Worm (Caenorhabditis elegans): ENCODE data around the gene K03H1.11.

- no peak for TF ChIP-seq pha-4 (tag; optimal IDR thresholded peaks at IDR 0.05)
- no peak for TF ChIP-seq elt-2 (tag; optimal IDR thresholded peaks at IDR 0.05)
- TF ChIP-seq ets-4 (tag; optimal IDR thresholded peaks at IDR 0.05): no peak
- no peak for TF ChIP-seq T23F11.4 (GFP tag; optimal IDR thresholded peaks at IDR 0.05)
- TF ChIP-seq rnt-1 (tag; optimal IDR thresholded peaks at IDR 0.05): no peak
- TF ChIP-seq fkh-10 (GFP tag; optimal IDR thresholded peaks at IDR 0.05): no peak
- no peak for TF ChIP-seq unc-42 (tag; optimal IDR thresholded peaks at IDR 0.05)
Measured at ce11 chrIII:9946806-9947419, 4.9 kb downstream of the K03H1.11 start, which contains the start of gene K03H1.7.

Data from whole organism, late embryonic.